Worm (Caenorhabditis elegans): ENCODE data around the gene efl-2.

efl-2 gene

ce11 chrII:13444307-13444706, 38.4 kb downstream of the efl-2 start:
- TF ChIP-seq elt-1 (tag; optimal IDR thresholded peaks at IDR 0.05) = no peak
- no peak for TF ChIP-seq unc-62 (GFP tag; optimal IDR thresholded peaks at IDR 0.05)
- no peak for TF ChIP-seq mml-1 (tag; optimal IDR thresholded peaks at IDR 0.05)
- TF ChIP-seq pha-4 (tag; optimal IDR thresholded peaks at IDR 0.05) = no peak
- no peak for TF ChIP-seq mdl-1 (tag; optimal IDR thresholded peaks at IDR 0.05)
- no peak for TF ChIP-seq elt-2 (tag; optimal IDR thresholded peaks at IDR 0.05)
- TF ChIP-seq egl-27 (tag; optimal IDR thresholded peaks at IDR 0.05) = no peak
- TF ChIP-seq elt-3 (tag; optimal IDR thresholded peaks at IDR 0.05) = no peak
- TF ChIP-seq ceh-82 (tag; optimal IDR thresholded peaks at IDR 0.05) = no peak
- TF ChIP-seq skn-1 (tag; optimal IDR thresholded peaks at IDR 0.05) = no peak
- TF ChIP-seq snpc-4 (tag; optimal IDR thresholded peaks at IDR 0.05) = no peak
- TF ChIP-seq nfya-1 (tag; optimal IDR thresholded peaks at IDR 0.05; ENCODE audit: insufficient read depth) = no peak
- TF ChIP-seq nhr-43 (tag; optimal IDR thresholded peaks at IDR 0.05; ENCODE audit: poor library complexity, severe bottlenecking) = no peak
- no peak for TF ChIP-seq unc-39 (tag; optimal IDR thresholded peaks at IDR 0.05)

ce11 chrII:13446597-13446996, 40.7 kb downstream of the efl-2 start:
- peak; percentile 99 for TF ChIP-seq nfya-1 (tag; optimal IDR thresholded peaks at IDR 0.05; ENCODE audit: insufficient read depth)
- TF ChIP-seq nhr-77 (tag; optimal IDR thresholded peaks at IDR 0.05) = no peak
- no peak for TF ChIP-seq zag-1 (tag; optimal IDR thresholded peaks at IDR 0.05)
- TF ChIP-seq pha-4 (tag; optimal IDR thresholded peaks at IDR 0.05) = no peak
- TF ChIP-seq R02D3.7 (tag; optimal IDR thresholded peaks at IDR 0.05) = no peak
- no peak for TF ChIP-seq ztf-11 (tag; optimal IDR thresholded peaks at IDR 0.05)
- no peak for TF ChIP-seq ceh-28 (tag; optimal IDR thresholded peaks at IDR 0.05)
- TF ChIP-seq elt-1 (tag; optimal IDR thresholded peaks at IDR 0.05) = no peak
- TF ChIP-seq hmg-11 (tag; optimal IDR thresholded peaks at IDR 0.05) = no peak

ce11 chrII:13447166-13447643, 41.3 kb downstream of the efl-2 start, which contains the start of gene tbc-14:
Gene tbc-14 (minus strand): TSS chrII:13447593.
- TF ChIP-seq tbx-2 (tag; optimal IDR thresholded peaks at IDR 0.05) (no peak), ceh-28 (tag; optimal IDR thresholded peaks at IDR 0.05) (peak; percentile 57), nhr-67 (tag; optimal IDR thresholded peaks at IDR 0.05) (no peak)

- TF ChIP-seq ama-1 (optimal IDR thresholded peaks at IDR 0.05) (peak; percentile 63), nhr-12 (tag; optimal IDR thresholded peaks at IDR 0.05) (no peak), sea-2 (GFP tag; optimal IDR thresholded peaks at IDR 0.05) (no peak), ceh-9 (tag; optimal IDR thresholded peaks at IDR 0.05) (no peak), egl-5 (tag; optimal IDR thresholded peaks at IDR 0.05) (peak; percentile 84), ceh-82 (tag; optimal IDR thresholded peaks at IDR 0.05) (no peak), fkh-10 (GFP tag; optimal IDR thresholded peaks at IDR 0.05) (peak; percentile 57), unc-39 (tag; optimal IDR thresholded peaks at IDR 0.05) (no peak), ztf-4 (tag; optimal IDR thresholded peaks at IDR 0.05) (no peak), nhr-23 (tag; optimal IDR thresholded peaks at IDR 0.05) (peak; percentile 84), nhr-43 (tag; optimal IDR thresholded peaks at IDR 0.05; ENCODE audit: poor library complexity, severe bottlenecking) (peak; percentile 34), aly-2 (tag; optimal IDR thresholded peaks at IDR 0.05) (no peak), egl-27 (tag; optimal IDR thresholded peaks at IDR 0.05) (no peak), hmg-11 (tag; optimal IDR thresholded peaks at IDR 0.05) (peak; percentile 47), elt-3 (tag; optimal IDR thresholded peaks at IDR 0.05) (no peak), jun-1 (tag; optimal IDR thresholded peaks at IDR 0.05) (peak; percentile 57), skn-1 (tag; optimal IDR thresholded peaks at IDR 0.05) (peak; percentile 77), mdl-1 (tag; optimal IDR thresholded peaks at IDR 0.05) (no peak), lin-15B (tag; optimal IDR thresholded peaks at IDR 0.05) (peak; percentile 97), elt-2 (tag; optimal IDR thresholded peaks at IDR 0.05) (peak; percentile 66), lin-39 (tag; optimal IDR thresholded peaks at IDR 0.05) (peak; percentile 77), lsy-12 (tag; optimal IDR thresholded peaks at IDR 0.05) (no peak), nhr-25 (tag; optimal IDR thresholded peaks at IDR 0.05) (peak; percentile 73), nhr-11 (tag; optimal IDR thresholded peaks at IDR 0.05) (peak; percentile 51), fos-1 (tag; optimal IDR thresholded peaks at IDR 0.05) (no peak), fkh-2 (tag; optimal IDR thresholded peaks at IDR 0.05) (peak; percentile 73), nhr-76 (tag; optimal IDR thresholded peaks at IDR 0.05) (no peak), eor-1 (tag; optimal IDR thresholded peaks at IDR 0.05) (no peak), nhr-237 (tag; optimal IDR thresholded peaks at IDR 0.05) (no peak), nfya-1 (tag; optimal IDR thresholded peaks at IDR 0.05; ENCODE audit: insufficient read depth) (peak; percentile 95), R02D3.7 (tag; optimal IDR thresholded peaks at IDR 0.05) (no peak), unc-62 (GFP tag; optimal IDR thresholded peaks at IDR 0.05) (peak; percentile 22), nhr-67 (tag; optimal IDR thresholded peaks at IDR 0.05) (no peak), pqm-1 (tag; optimal IDR thresholded peaks at IDR 0.05) (peak; percentile 64), ZK546.5 (tag; optimal IDR thresholded peaks at IDR 0.05) (no peak), snpc-4 (tag; optimal IDR thresholded peaks at IDR 0.05) (peak; percentile 87), tbx-2 (tag; optimal IDR thresholded peaks at IDR 0.05) (peak; percentile 5), pha-4 (tag; optimal IDR thresholded peaks at IDR 0.05) (peak; percentile 97), daf-12 (tag; optimal IDR thresholded peaks at IDR 0.05) (no peak), nhr-77 (tag; optimal IDR thresholded peaks at IDR 0.05) (no peak), ztf-11 (tag; optimal IDR thresholded peaks at IDR 0.05) (no peak)
Observed at ce11 chrII:13447668-13448067, 41.7 kb downstream of the efl-2 start.
